Fruit fly (Drosophila melanogaster): Measurements from ENCODE around the gene dsb.

The dsb gene

dm6 chr3L:1886125-1886544 lies 23.9 kb downstream of the dsb start (continued):
- TF ChIP-seq CG6808 (GFP tag; optimal IDR thresholded peaks at IDR 0.05) (peak; percentile 97), fkh (GFP tag; optimal IDR thresholded peaks at IDR 0.05) (no peak), CG1621 (tag; optimal IDR thresholded peaks at IDR 0.05) (peak; percentile 96), Hr4 (GFP tag; optimal IDR thresholded peaks at IDR 0.05) (peak; percentile 99), Lpt (GFP tag; optimal IDR thresholded peaks at IDR 0.05) (peak; percentile 98), svp (GFP tag) (peak; percentile 97), dac (GFP tag; optimal IDR thresholded peaks at IDR 0.05) (peak; percentile 95), CG8632 (GFP tag; optimal IDR thresholded peaks at IDR 0.05) (peak; percentile 92), fd59A (GFP tag; optimal IDR thresholded peaks at IDR 0.05) (peak; percentile 97), CG32006 (GFP tag; optimal IDR thresholded peaks at IDR 0.05) (peak; percentile 98), CG3919 (GFP tag; optimal IDR thresholded peaks at IDR 0.05) (peak; percentile 99), CG7368 (GFP tag; optimal IDR thresholded peaks at IDR 0.05) (peak; percentile 97), eg (GFP tag; IDR thresholded peaks at IDR 0.05) (peak; percentile 99), dsx (GFP tag; optimal IDR thresholded peaks at IDR 0.05; ENCODE audit: poor library complexity, severe bottlenecking) (peak; percentile 96), CG6792 (GFP tag; optimal IDR thresholded peaks at IDR 0.05) (peak; percentile 89)

dm6 chr3L:1885436-1885835 lies 24.6 kb downstream of the dsb start, which contains the start of gene Tmhs:
Gene Tmhs, plus strand, starts transcription at chr3L:1885657.
- TF ChIP-seq CG6163 (GFP tag; IDR thresholded peaks at IDR 0.05) (peak; percentile 34; the same call in 1 of the 3 replicates), CG34406 (GFP tag; optimal IDR thresholded peaks at IDR 0.05) (no peak), CG6854 (GFP tag; optimal IDR thresholded peaks at IDR 0.05) (no peak), eg (GFP tag; IDR thresholded peaks at IDR 0.05) (peak; percentile 45; the same call in 1 of the 3 replicates)

- TF ChIP-seq CG11294 (GFP tag; IDR thresholded peaks at IDR 0.05), result no peak
- no peak for TF ChIP-seq net (GFP tag; optimal IDR thresholded peaks at IDR 0.05)
- no peak for TF ChIP-seq CG34406 (GFP tag; optimal IDR thresholded peaks at IDR 0.05)
- no peak for TF ChIP-seq Met (GFP tag; optimal IDR thresholded peaks at IDR 0.05)
- TF ChIP-seq fkh (GFP tag; optimal IDR thresholded peaks at IDR 0.05), result peak; percentile 29
- no peak for TF ChIP-seq Sox102F (GFP tag; optimal IDR thresholded peaks at IDR 0.05)
- TF ChIP-seq svp (GFP tag), result peak; percentile 90
- peak; percentile 4 for TF ChIP-seq dsx (GFP tag; optimal IDR thresholded peaks at IDR 0.05; ENCODE audit: poor library complexity, severe bottlenecking)
- TF ChIP-seq Hr38 (GFP tag; optimal IDR thresholded peaks at IDR 0.05), result no peak
- peak; percentile 48 for TF ChIP-seq Eip78C (GFP tag)
- no peak for TF ChIP-seq pdm3 (GFP tag; optimal IDR thresholded peaks at IDR 0.05)
- TF ChIP-seq topi (GFP tag; optimal IDR thresholded peaks at IDR 0.05), result no peak
- TF ChIP-seq CG1621 (tag; optimal IDR thresholded peaks at IDR 0.05), result peak; percentile 99
- TF ChIP-seq esn (GFP tag; optimal IDR thresholded peaks at IDR 0.05), result no peak
These were observed 25.3 kb downstream of the dsb start, which contains the start of gene Aprt for dm6 chr3L:1884652-1885051. Gene Aprt, minus strand, starts transcription at chr3L:1885019.

- TF ChIP-seq OdsH (GFP tag; optimal IDR thresholded peaks at IDR 0.05), result no peak
- peak; percentile 40 for TF ChIP-seq Eip78C (GFP tag)
- no peak for TF ChIP-seq CG9139 (GFP tag; optimal IDR thresholded peaks at IDR 0.05)
- TF ChIP-seq CG31627 (GFP tag; optimal IDR thresholded peaks at IDR 0.05), result no peak
- TF ChIP-seq fkh (GFP tag; optimal IDR thresholded peaks at IDR 0.05), result peak; percentile 11
- TF ChIP-seq CG3032 (tag; optimal IDR thresholded peaks at IDR 0.05), result no peak
- no peak for TF ChIP-seq Blimp-1 (GFP tag; optimal IDR thresholded peaks at IDR 0.05)
These were observed 27.0 kb downstream of the dsb start, which contains the start of gene CG13937 for dm6 chr3L:1882868-1883554. Gene CG13937, minus strand, starts transcription at chr3L:1883041.

dm6 chr3L:1881919-1882318 lies 28.1 kb downstream of the dsb start:
- no peak for TF ChIP-seq Eip75B (GFP tag; optimal IDR thresholded peaks at IDR 0.05)
- TF ChIP-seq Smox (GFP tag; optimal IDR thresholded peaks at IDR 0.05), result no peak
- TF ChIP-seq CG3919 (GFP tag; optimal IDR thresholded peaks at IDR 0.05), result no peak
- TF ChIP-seq ss (GFP tag; optimal IDR thresholded peaks at IDR 0.05), result no peak
- TF ChIP-seq fkh (GFP tag; optimal IDR thresholded peaks at IDR 0.05), result peak; percentile 20
- no peak for TF ChIP-seq Sox102F (GFP tag; optimal IDR thresholded peaks at IDR 0.05)
- no peak for TF ChIP-seq CG6854 (GFP tag; optimal IDR thresholded peaks at IDR 0.05)
- TF ChIP-seq CG11294 (GFP tag; IDR thresholded peaks at IDR 0.05), result no peak
- peak; percentile 51 for TF ChIP-seq Eip78C (GFP tag)
